Worm (Caenorhabditis elegans) whole organism, late embryonic: Measurements from ENCODE around the gene htz-1.

Source experiments
- K02D7.2 ChIP-seq: sonication (generic microtip); optimal IDR thresholded peaks from 2 replicates; lab custom pipeline; 2017; ENCODE audit warnings: mild to moderate bottlenecking, missing genetic modification characterization, missing compliant biosample characterization
- Y22D7AL.16 ChIP-seq: sonication (generic microtip); optimal IDR thresholded peaks from 2 replicates; lab custom pipeline; 2016; ENCODE audit warnings: missing genetic modification characterization, missing compliant biosample characterization
- ahr-1 ChIP-seq: sonication (generic microtip); optimal IDR thresholded peaks from 2 replicates; lab custom pipeline; 2016; ENCODE audit warnings: missing genetic modification characterization, missing compliant biosample characterization
- ama-1 ChIP-seq: fragments of 150-350 bp; optimal IDR thresholded peaks from 2 replicates; lab custom pipeline; 2014
- ceh-14 ChIP-seq: sonication (generic microtip); optimal IDR thresholded peaks from 2 replicates; lab custom pipeline; 2016; ENCODE audit warnings: missing genotype, missing genetic modification characterization, missing compliant biosample characterization
- ceh-18 ChIP-seq: sonication (generic microtip); optimal IDR thresholded peaks from 2 replicates; lab custom pipeline; 2016; ENCODE audit warnings: missing genetic modification characterization, missing compliant biosample characterization
- ceh-19 ChIP-seq: fragments of 200-800 bp; sonication (Bioruptor generic); optimal IDR thresholded peaks from 2 replicates; lab custom pipeline; 2018; ENCODE audit warnings: mild to moderate bottlenecking, missing genetic modification characterization, missing compliant biosample characterization
- ceh-2 ChIP-seq: sonication (generic microtip); optimal IDR thresholded peaks from 2 replicates; lab custom pipeline; 2016; ENCODE audit warnings: missing genotype, missing genetic modification characterization, missing compliant biosample characterization
- ceh-31 ChIP-seq: sonication (generic microtip); optimal IDR thresholded peaks from 2 replicates; lab custom pipeline; 2016; ENCODE audit warnings: missing genetic modification characterization, missing compliant biosample characterization
- ceh-48 ChIP-seq: sonication (generic microtip); optimal IDR thresholded peaks from 2 replicates; lab custom pipeline; 2016; ENCODE audit warnings: missing genetic modification characterization, inconsistent platforms, missing compliant biosample characterization
- eyg-1 ChIP-seq: sonication (generic microtip); optimal IDR thresholded peaks from 2 replicates; lab custom pipeline; 2016; ENCODE audit warnings: missing genotype, missing genetic modification characterization, missing compliant biosample characterization
- gmeb-2 ChIP-seq: sonication (generic microtip); optimal IDR thresholded peaks from 2 replicates; lab custom pipeline; 2016; ENCODE audit warnings: missing genetic modification characterization, inconsistent platforms, missing compliant biosample characterization
- hlh-13 ChIP-seq: fragments of 200-800 bp; sonication (Bioruptor generic); optimal IDR thresholded peaks from 2 replicates; lab custom pipeline; 2018; ENCODE audit warnings: mild to moderate bottlenecking, missing genetic modification characterization, missing compliant biosample characterization
- hlh-15 ChIP-seq: sonication (generic microtip); optimal IDR thresholded peaks from 2 replicates; lab custom pipeline; 2016; ENCODE audit warnings: missing genetic modification characterization, missing compliant biosample characterization
- hlh-30 ChIP-seq: sonication (generic microtip); optimal IDR thresholded peaks from 2 replicates; lab custom pipeline; 2017; ENCODE audit warnings: antibody characterized with exemption, missing genetic modification characterization, missing compliant biosample characterization; ENCODE audit not compliant: insufficient read depth
- hlh-6 ChIP-seq: sonication (generic microtip); optimal IDR thresholded peaks from 2 replicates; lab custom pipeline; 2016; ENCODE audit warnings: missing genotype, missing genetic modification characterization, missing compliant biosample characterization
- hlh-8 ChIP-seq: sonication (generic microtip); optimal IDR thresholded peaks from 2 replicates; lab custom pipeline; 2016; ENCODE audit warnings: missing genotype, missing genetic modification characterization, missing compliant biosample characterization
- lim-6 ChIP-seq: sonication (generic microtip); optimal IDR thresholded peaks from 2 replicates; lab custom pipeline; 2016; ENCODE audit warnings: missing genetic modification characterization, missing compliant biosample characterization
- mec-3 ChIP-seq: sonication (generic microtip); optimal IDR thresholded peaks from 2 replicates; lab custom pipeline; 2016; ENCODE audit warnings: borderline replicate concordance, missing genetic modification characterization, missing compliant biosample characterization
- nfya-1 ChIP-seq: sonication (generic microtip); optimal IDR thresholded peaks from 2 replicates; lab custom pipeline; 2017; ENCODE audit warnings: missing genetic modification characterization, mild to moderate bottlenecking, missing compliant biosample characterization, antibody characterized with exemption, moderate library complexity
- nhr-11 ChIP-seq: fragments of 150-350 bp; optimal IDR thresholded peaks from 2 replicates; lab custom pipeline; 2014; ENCODE audit warnings: missing biosample characterization, missing genetic modification characterization
- npax-4 ChIP-seq: sonication (generic microtip); optimal IDR thresholded peaks from 2 replicates; lab custom pipeline; 2016; ENCODE audit warnings: missing genetic modification characterization, missing compliant biosample characterization
- pag-3 ChIP-seq: sonication (generic microtip); optimal IDR thresholded peaks from 2 replicates; lab custom pipeline; 2016; ENCODE audit warnings: missing compliant biosample characterization, missing genetic modification characterization, borderline replicate concordance
- pat-9 ChIP-seq: fragments of 200-800 bp; sonication (Bioruptor generic); optimal IDR thresholded peaks from 2 replicates; lab custom pipeline; 2018; ENCODE audit warnings: mild to moderate bottlenecking, missing genetic modification characterization, moderate library complexity, missing compliant biosample characterization
- pha-4 ChIP-seq: fragments of 150-350 bp; optimal IDR thresholded peaks from 2 replicates; lab custom pipeline; 2018; ENCODE audit warnings: missing biosample characterization, missing genetic modification reagents, missing genetic modification characterization
- pros-1 ChIP-seq: fragments of 150-350 bp; optimal IDR thresholded peaks from 2 replicates; lab custom pipeline; 2014; ENCODE audit warnings: missing biosample characterization, missing genetic modification reagents, missing genetic modification characterization
- ref-2 ChIP-seq: sonication (generic microtip); optimal IDR thresholded peaks from 2 replicates; lab custom pipeline; 2016; ENCODE audit warnings: missing genetic modification characterization, missing compliant biosample characterization
- rnt-1 ChIP-seq: sonication (generic microtip); optimal IDR thresholded peaks from 2 replicates; lab custom pipeline; 2016; ENCODE audit warnings: missing genetic modification characterization, missing compliant biosample characterization
- sox-2 ChIP-seq: fragments of 200-800 bp; sonication (Bioruptor generic); IDR thresholded peaks from 2 replicates; pipeline ENCODE4 v1.3.6; 2022; ENCODE audit warnings: missing genetic modification reagents, missing genetic modification characterization, missing compliant biosample characterization
- sox-4 ChIP-seq: sonication (generic microtip); optimal IDR thresholded peaks from 2 replicates; lab custom pipeline; 2017; ENCODE audit warnings: mild to moderate bottlenecking, missing genetic modification characterization, inconsistent platforms, missing compliant biosample characterization
- syd-9 ChIP-seq: sonication (generic microtip); optimal IDR thresholded peaks from 2 replicates; lab custom pipeline; 2016; ENCODE audit warnings: mild to moderate bottlenecking, missing genetic modification characterization, moderate library complexity, missing compliant biosample characterization
- tbx-2 ChIP-seq: sonication (generic microtip); optimal IDR thresholded peaks from 2 replicates; lab custom pipeline; 2016; ENCODE audit warnings: missing genetic modification characterization, missing compliant biosample characterization
- ttx-3 ChIP-seq: sonication (generic microtip); optimal IDR thresholded peaks from 2 replicates; lab custom pipeline; 2016; ENCODE audit warnings: missing genetic modification reagents, missing genetic modification characterization, missing compliant biosample characterization
- unc-42 ChIP-seq: sonication (generic microtip); optimal IDR thresholded peaks from 2 replicates; lab custom pipeline; 2016; ENCODE audit warnings: missing genotype, missing genetic modification characterization, missing compliant biosample characterization
- unc-55 ChIP-seq: sonication (generic microtip); optimal IDR thresholded peaks from 2 replicates; lab custom pipeline; 2017; ENCODE audit warnings: missing biosample characterization, missing genetic modification reagents, missing genetic modification characterization
- unc-86 ChIP-seq: sonication (generic microtip); optimal IDR thresholded peaks from 2 replicates; lab custom pipeline; 2016; ENCODE audit warnings: missing genetic modification characterization, missing compliant biosample characterization

Gene htz-1

ce11 chrIV:4441077-4441476 is 4.9 kb upstream of the htz-1 start, which contains the start of gene fbxb-75:
Gene fbxb-75 (minus strand): TSS chrIV:4441177.
- TF ChIP-seq hlh-13 (GFP tag; lab: Kevin White, UChicago) = no peak

- TF ChIP-seq nfya-1 (tag; lab: Kevin White, UChicago) = no peak
- TF ChIP-seq pag-3 (tag; lab: Kevin White, UChicago) = no peak
- peak; percentile 76 for TF ChIP-seq ama-1 (lab: Kevin White, UChicago)
- TF ChIP-seq ceh-48 (tag; lab: Kevin White, UChicago) = peak; percentile 69
- no peak for TF ChIP-seq Y22D7AL.16
- TF ChIP-seq unc-55 = no peak
- no peak for TF ChIP-seq ttx-3 (tag; lab: Kevin White, UChicago)
These were observed 868 bp downstream of the htz-1 start for ce11 chrIV:4446884-4447283.

ce11 chrIV:4447284-4447366 is 1.1 kb downstream of the htz-1 start, which contains the start of gene chat-1:
Gene chat-1 (plus strand): TSS chrIV:4447331.
- TF ChIP-seq ceh-2 (tag; lab: Kevin White, UChicago) (no peak), nfya-1 (tag; lab: Kevin White, UChicago) (no peak), rnt-1 (no peak), mec-3 (no peak), eyg-1 (tag; lab: Kevin White, UChicago) (no peak), pag-3 (tag; lab: Kevin White, UChicago) (no peak), unc-55 (no peak), unc-42 (tag; lab: Kevin White, UChicago) (no peak), nhr-11 (no peak), syd-9 (no peak), hlh-8 (tag; lab: Kevin White, UChicago) (no peak)
- TF ChIP-seq, all 69 proteins: peak for 0

ce11 chrIV:4447367-4447766 is 1.4 kb downstream of the htz-1 start:
- TF ChIP-seq ref-2 (tag; lab: Kevin White, UChicago) (no peak), lim-6 (tag; lab: Kevin White, UChicago) (no peak), npax-4 (tag; lab: Kevin White, UChicago) (no peak), pha-4 (tag; lab: Kevin White, UChicago) (no peak), ceh-19 (no peak), ceh-18 (tag; lab: Kevin White, UChicago) (no peak), nhr-11 (no peak), pros-1 (tag; lab: Kevin White, UChicago) (no peak), K02D7.2 (tag; lab: Kevin White, UChicago) (no peak), sox-4 (tag; lab: Kevin White, UChicago) (no peak), hlh-15 (no peak)

ce11 chrIV:4448343-4448742 is 2.3 kb downstream of the htz-1 start:
- TF ChIP-seq K02D7.2 (tag; lab: Kevin White, UChicago) (no peak), sox-2 (GFP tag; lab: Robert Waterston, UW) (peak; percentile 73), hlh-6 (no peak), ceh-14 (tag; lab: Kevin White, UChicago) (no peak), lim-6 (tag; lab: Kevin White, UChicago) (no peak), ceh-31 (tag; lab: Kevin White, UChicago) (peak; percentile 3), ahr-1 (no peak), unc-42 (tag; lab: Kevin White, UChicago) (peak; percentile 10), hlh-30 (tag; lab: Kevin White, UChicago) (peak; percentile 45), ceh-2 (tag; lab: Kevin White, UChicago) (no peak), pat-9 (tag; lab: Kevin White, UChicago) (no peak), tbx-2 (peak; percentile 13), gmeb-2 (tag; lab: Kevin White, UChicago) (no peak), unc-86 (no peak), sox-4 (tag; lab: Kevin White, UChicago) (no peak)
